Fruit fly (Drosophila melanogaster) whole organism, embryonic: ENCODE data around the gene CG32751.

ENCODE experiments used
- CG11456 ChIP-seq: fragments of 200-800 bp; sonication (Bioruptor generic); IDR thresholded peaks from 3 replicates; pipeline ENCODE4 v1.3.6; 2022; ENCODE audit warnings: missing biosample characterization, missing genetic modification characterization
- CG13624 ChIP-seq: fragments of 200-800 bp; sonication (Bioruptor generic); optimal IDR thresholded peaks from 2 replicates; lab custom pipeline; 2016; ENCODE audit warnings: missing biosample characterization, missing genetic modification characterization
- CG15514 ChIP-seq: fragments of 200-800 bp; sonication (Bioruptor generic); optimal IDR thresholded peaks from 3 replicates; lab custom pipeline; 2017; ENCODE audit warnings: missing biosample characterization, missing genetic modification characterization, mild to moderate bottlenecking, moderate library complexity, missing genetic modification reagents
- CG17385 ChIP-seq: fragments of 200-800 bp; sonication (Bioruptor generic); optimal IDR thresholded peaks from 3 replicates; lab custom pipeline; 2018; ENCODE audit warnings: missing biosample characterization, mild to moderate bottlenecking, missing genetic modification characterization
- CG18011 ChIP-seq: fragments of 200-800 bp; sonication (Bioruptor generic); optimal IDR thresholded peaks from 2 replicates; lab custom pipeline; 2017; ENCODE audit warnings: missing biosample characterization, missing genetic modification characterization, mild to moderate bottlenecking, moderate library complexity, missing genotype
- CG1832 ChIP-seq: fragments of 200-800 bp; sonication (Bioruptor generic); optimal IDR thresholded peaks from 2 replicates; lab custom pipeline; 2017; ENCODE audit warnings: missing biosample characterization, mild to moderate bottlenecking, missing genetic modification characterization, inconsistent platforms
- CG18619 ChIP-seq: fragments of 200-800 bp; sonication (Bioruptor generic); optimal IDR thresholded peaks from 3 replicates; lab custom pipeline; 2017; ENCODE audit warnings: missing biosample characterization, mild to moderate bottlenecking, missing genetic modification characterization
- CG2202 ChIP-seq: fragments of 200-800 bp; sonication (Bioruptor generic); optimal IDR thresholded peaks from 2 replicates; lab custom pipeline; 2018; ENCODE audit warnings: missing biosample characterization, mild to moderate bottlenecking, missing genetic modification characterization
- CG31224 ChIP-seq: fragments of 200-800 bp; sonication (Bioruptor generic); IDR thresholded peaks from 2 replicates; pipeline ENCODE4 v1.3.6; 2022; ENCODE audit warnings: missing biosample characterization, missing genetic modification characterization
- CG3838 ChIP-seq: fragments of 200-800 bp; sonication (Bioruptor generic); optimal IDR thresholded peaks from 3 replicates; lab custom pipeline; 2016; ENCODE audit warnings: missing biosample characterization, missing genetic modification characterization
- CG43689 ChIP-seq: fragments of 200-800 bp; sonication (Bioruptor generic); IDR thresholded peaks from 2 replicates; pipeline ENCODE4 v1.3.6; 2022; ENCODE audit warnings: missing biosample characterization, missing genetic modification characterization
- CG4404 ChIP-seq: fragments of 200-800 bp; sonication (Bioruptor generic); IDR thresholded peaks from 2 replicates; pipeline ENCODE4 v1.3.6; 2022; ENCODE audit warnings: missing biosample characterization, missing genetic modification characterization
- CG5180 ChIP-seq: fragments of 200-800 bp; sonication (Bioruptor generic); optimal IDR thresholded peaks from 3 replicates; lab custom pipeline; 2017; ENCODE audit warnings: missing biosample characterization, missing genetic modification characterization, mild to moderate bottlenecking, moderate library complexity, missing genetic modification reagents
- CG8281 ChIP-seq: fragments of 200-800 bp; sonication (Bioruptor generic); optimal IDR thresholded peaks from 2 replicates; lab custom pipeline; 2018; ENCODE audit warnings: missing biosample characterization, mild to moderate bottlenecking, missing genetic modification characterization, moderate library complexity
- CG8765 ChIP-seq: fragments of 200-800 bp; sonication (Bioruptor generic); IDR thresholded peaks from 2 replicates; pipeline ENCODE4 v1.3.6; 2022; ENCODE audit warnings: missing biosample characterization, missing genetic modification characterization
- CG9215 ChIP-seq: fragments of 200-800 bp; sonication (Bioruptor generic); IDR thresholded peaks from 2 replicates; pipeline ENCODE4 v1.3.6; 2022; ENCODE audit warnings: missing biosample characterization, missing genetic modification characterization
- CG9609 ChIP-seq: fragments of 200-800 bp; sonication (Bioruptor generic); optimal IDR thresholded peaks from 3 replicates; lab custom pipeline; 2016; ENCODE audit warnings: missing biosample characterization, missing genetic modification characterization
- CoRest ChIP-seq: fragments of 200-800 bp; sonication (Bioruptor generic); optimal IDR thresholded peaks from 3 replicates; lab custom pipeline; 2018; ENCODE audit warnings: missing biosample characterization, mild to moderate bottlenecking, missing genetic modification characterization, moderate library complexity
- Deaf1 ChIP-seq: fragments of 200-800 bp; optimal IDR thresholded peaks from 3 replicates; lab custom pipeline; 2019; ENCODE audit warnings: missing biosample characterization, mild to moderate bottlenecking, missing genetic modification characterization, moderate library complexity
- Doc3 ChIP-seq: fragments of 200-800 bp; sonication (Bioruptor generic); IDR thresholded peaks from 3 replicates; pipeline ENCODE4 v1.3.6; 2022; ENCODE audit warnings: missing biosample characterization, missing genetic modification characterization; ENCODE audit not compliant: partially characterized antibody
- ERR ChIP-seq: fragments of 200-800 bp; sonication (Bioruptor generic); optimal IDR thresholded peaks from 2 replicates; lab custom pipeline; 2016; ENCODE audit warnings: missing biosample characterization, missing genetic modification characterization
- Fer1 ChIP-seq: fragments of 200-800 bp; sonication (Bioruptor generic); optimal IDR thresholded peaks from 2 replicates; lab custom pipeline; 2017; ENCODE audit warnings: missing biosample characterization, mild to moderate bottlenecking, missing genetic modification characterization
- Hmx ChIP-seq: fragments of 200-800 bp; sonication (Bioruptor generic); optimal IDR thresholded peaks from 2 replicates; lab custom pipeline; 2016; ENCODE audit warnings: missing biosample characterization, missing genetic modification characterization
- Hr78 ChIP-seq, 2 experiments: fragments of 200-800 bp in 1 of 2; fragments of >200 bp in 1 of 2; sonication (Bioruptor generic) in 1 of 2; optimal IDR thresholded peaks; 2 replicates each; lab custom pipeline; 2017 to 2019; ENCODE audit warnings: missing biosample characterization in 2 of 2, missing genetic modification characterization in 2 of 2, mild to moderate bottlenecking in 1 of 2, moderate library complexity in 1 of 2
- Lpt ChIP-seq: fragments of >200 bp; optimal IDR thresholded peaks from 2 replicates; lab custom pipeline; 2018; ENCODE audit warnings: missing biosample characterization, missing genetic modification characterization
- MESR4 ChIP-seq: fragments of 200-800 bp; sonication (Bioruptor generic); optimal IDR thresholded peaks from 2 replicates; lab custom pipeline; 2018; ENCODE audit warnings: missing biosample characterization, mild to moderate bottlenecking, missing genetic modification characterization, moderate library complexity
- Max ChIP-seq: fragments of 200-800 bp; sonication (Bioruptor generic); optimal IDR thresholded peaks from 2 replicates; lab custom pipeline; 2016; ENCODE audit warnings: missing biosample characterization, mild to moderate bottlenecking, missing genetic modification characterization
- NC2α ChIP-seq: fragments of 200-800 bp; sonication (Bioruptor generic); optimal IDR thresholded peaks from 2 replicates; lab custom pipeline; 2016; ENCODE audit warnings: missing biosample characterization, missing genetic modification characterization
- Opbp ChIP-seq: fragments of 200-800 bp; sonication (Bioruptor generic); IDR thresholded peaks from 3 replicates; pipeline ENCODE4 v1.3.6; 2022; ENCODE audit warnings: missing biosample characterization, missing genetic modification characterization; ENCODE audit not compliant: partially characterized antibody
- Ptx1 ChIP-seq: fragments of 200-800 bp; sonication (Bioruptor generic); IDR thresholded peaks from 2 replicates; pipeline ENCODE4 v1.3.6; 2022; ENCODE audit warnings: missing biosample characterization, missing genetic modification characterization
- Six4 ChIP-seq: fragments of 200-800 bp; sonication (Bioruptor generic); optimal IDR thresholded peaks from 2 replicates; lab custom pipeline; 2016; ENCODE audit warnings: missing biosample characterization, missing genetic modification characterization
- bsh ChIP-seq, 2 experiments: fragments of 200-800 bp; sonication (Bioruptor generic); optimal IDR thresholded peaks; 2 replicates each; lab custom pipeline; 2017 to 2018; ENCODE audit warnings: mild to moderate bottlenecking in 2 of 2, missing biosample characterization in 2 of 2, missing genetic modification characterization in 2 of 2, moderate library complexity in 1 of 2
- cg ChIP-seq: fragments of 200-800 bp; sonication (Bioruptor generic); optimal IDR thresholded peaks from 3 replicates; lab custom pipeline; 2019; ENCODE audit warnings: missing biosample characterization, mild to moderate bottlenecking, missing genetic modification characterization, moderate library complexity
- ci ChIP-seq: fragments of 200-800 bp; sonication (Bioruptor generic); IDR thresholded peaks from 3 replicates; pipeline ENCODE4 v1.3.6; 2022; ENCODE audit warnings: missing biosample characterization, missing genetic modification characterization
- emc ChIP-seq: fragments of 200-800 bp; sonication (Bioruptor generic); optimal IDR thresholded peaks from 2 replicates; lab custom pipeline; 2016; ENCODE audit warnings: missing biosample characterization, missing genetic modification characterization
- fd96Cb ChIP-seq: fragments of 200-800 bp; sonication (Bioruptor generic); optimal IDR thresholded peaks from 2 replicates; lab custom pipeline; 2018; ENCODE audit warnings: missing biosample characterization, mild to moderate bottlenecking, missing genetic modification characterization, moderate library complexity
- gcm ChIP-seq: fragments of 200-800 bp; sonication (Bioruptor generic); optimal IDR thresholded peaks from 2 replicates; lab custom pipeline; 2019; ENCODE audit warnings: missing biosample characterization, mild to moderate bottlenecking, missing genetic modification characterization, moderate library complexity
- gfzf ChIP-seq: fragments of 200-800 bp; sonication (Bioruptor generic); optimal IDR thresholded peaks from 2 replicates; lab custom pipeline; 2016; ENCODE audit warnings: missing biosample characterization, mild to moderate bottlenecking, missing genetic modification characterization, moderate library complexity
- ind ChIP-seq: fragments of 200-800 bp; sonication (Bioruptor generic); optimal IDR thresholded peaks from 3 replicates; lab custom pipeline; 2016; ENCODE audit warnings: missing biosample characterization, missing genetic modification characterization
- jigr1 ChIP-seq: fragments of 200-800 bp; sonication (Bioruptor generic); IDR thresholded peaks from 3 replicates; pipeline ENCODE4 v1.3.6; 2022; ENCODE audit warnings: missing biosample characterization, missing genetic modification characterization
- jing ChIP-seq: fragments of 200-800 bp; sonication (Bioruptor generic); optimal IDR thresholded peaks from 2 replicates; lab custom pipeline; 2018; ENCODE audit warnings: missing biosample characterization, mild to moderate bottlenecking, missing genetic modification characterization
- luna ChIP-seq: fragments of 200-800 bp; sonication (Bioruptor generic); optimal IDR thresholded peaks from 2 replicates; lab custom pipeline; 2016; ENCODE audit warnings: missing biosample characterization, missing genetic modification characterization
- maf-S ChIP-seq: fragments of 200-800 bp; sonication (Bioruptor generic); optimal IDR thresholded peaks from 2 replicates; lab custom pipeline; 2016; ENCODE audit warnings: missing biosample characterization, missing genetic modification characterization
- mld ChIP-seq: fragments of 200-800 bp; sonication (Bioruptor generic); IDR thresholded peaks from 3 replicates; pipeline ENCODE4 v1.3.6; 2022; ENCODE audit warnings: missing biosample characterization, missing genetic modification characterization; ENCODE audit not compliant: partially characterized antibody
- nom ChIP-seq: fragments of 200-800 bp; sonication (Bioruptor generic); optimal IDR thresholded peaks from 2 replicates; lab custom pipeline; 2017; ENCODE audit warnings: missing biosample characterization, missing genetic modification characterization, mild to moderate bottlenecking, moderate library complexity, missing genetic modification reagents
- sc ChIP-seq, 3 experiments: fragments of >200 bp in 2 of 3; fragments of 200-800 bp in 1 of 3; sonication (Bioruptor generic) in 1 of 3; optimal IDR thresholded peaks; 2 replicates in 2 of 3; 3 replicates in 1 of 3; lab custom pipeline; 2017; ENCODE audit warnings: mild to moderate bottlenecking in 1 of 3, missing biosample characterization in 1 of 3, missing genetic modification characterization in 1 of 3, missing genetic modification reagents in 1 of 3
- sd ChIP-seq: fragments of 200-800 bp; sonication (Bioruptor generic); optimal IDR thresholded peaks from 3 replicates; lab custom pipeline; 2018; ENCODE audit warnings: missing biosample characterization, mild to moderate bottlenecking, missing genetic modification characterization, moderate library complexity
- tap ChIP-seq: fragments of 200-800 bp; optimal IDR thresholded peaks from 3 replicates; lab custom pipeline; 2019; ENCODE audit warnings: missing biosample characterization, mild to moderate bottlenecking, missing genetic modification characterization, moderate library complexity

Gene CG32751

DNA sequence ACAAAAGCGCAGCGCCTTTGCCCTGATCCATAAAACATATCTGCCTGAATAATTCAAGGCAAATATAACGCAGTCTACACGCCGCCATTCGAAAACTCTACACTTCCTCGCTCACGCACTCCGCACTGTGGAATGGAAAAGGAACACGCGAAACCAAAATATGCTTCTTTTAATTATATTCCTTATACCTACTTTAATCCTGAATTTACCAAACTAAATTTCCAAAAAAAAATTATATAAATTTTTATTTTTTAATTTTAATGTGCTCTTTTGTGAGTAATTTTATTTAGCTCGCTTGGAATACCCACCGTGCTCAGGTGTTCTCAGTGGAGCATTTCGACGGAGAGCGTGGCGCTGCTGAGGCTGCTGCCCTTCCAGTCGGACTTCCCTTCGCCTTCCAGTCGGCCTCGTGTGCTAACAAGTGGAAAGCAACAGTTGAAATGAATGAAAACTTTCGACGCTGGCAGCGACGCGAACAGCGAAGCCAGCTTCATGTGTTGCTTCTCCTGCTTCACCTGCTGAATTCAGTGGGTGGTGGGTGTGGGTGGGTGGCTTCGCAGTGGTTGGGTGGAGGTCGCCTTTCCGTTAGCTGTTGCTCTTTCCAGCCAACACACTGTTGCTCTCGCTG, 5.2 kb downstream of the CG32751 start (continued):
- TF ChIP-seq CoRest (tag; lab: Kevin White, UChicago) (peak; percentile 82), CG13624 (GFP tag; lab: Kevin White, UChicago) (peak; percentile 8), CG5180 (peak; percentile 24), gfzf (GFP tag; lab: Kevin White, UChicago) (no peak), CG18619 (GFP tag; lab: Kevin White, UChicago) (peak; percentile 78), sd (tag; lab: Kevin White, UChicago) (peak; percentile 56), Doc3 (no peak), CG15514 (GFP tag; lab: Kevin White, UChicago) (peak; percentile 78), CG2202 (tag; lab: Kevin White, UChicago) (no peak), Hmx (GFP tag; lab: Kevin White, UChicago) (no peak), Opbp (no peak), MESR4 (GFP tag; lab: Kevin White, UChicago) (no peak), emc (GFP tag; lab: Kevin White, UChicago) (no peak), Fer1 (GFP tag; lab: Kevin White, UChicago) (peak; percentile 92), gcm (GFP tag; lab: Kevin White, UChicago) (no peak), Ptx1 (GFP tag; lab: Robert Waterston, UW) (peak; percentile 95), jing (GFP tag; lab: Kevin White, UChicago) (peak; percentile 25), CG9215 (peak; percentile 85), Hr78 (GFP tag; optimal IDR thresholded peaks at IDR 0.05; lab: Kevin White, UChicago) (peak in 1 of 2 experiments; percentile 16), Lpt (GFP tag; lab: Kevin White, UChicago) (no peak), Six4 (GFP tag; lab: Kevin White, UChicago) (peak; percentile 29), Deaf1 (tag; lab: Kevin White, UChicago) (peak; percentile 76), maf-S (no peak), CG43689 (GFP tag; lab: Robert Waterston, UW) (peak; percentile 72), CG17385 (peak; percentile 75), CG18011 (peak; percentile 37), CG1832 (GFP tag; lab: Kevin White, UChicago) (no peak), CG9609 (GFP tag; lab: Kevin White, UChicago) (no peak), jigr1 (peak; percentile 54; the same call in 2 of the 3 replicates), CG4404 (GFP tag; lab: Robert Waterston, UW) (peak; percentile 73), fd96Cb (tag; lab: Kevin White, UChicago) (peak; percentile 77), bsh (GFP tag; optimal IDR thresholded peaks at IDR 0.05; lab: Kevin White, UChicago) (no peak), ERR (GFP tag; lab: Kevin White, UChicago) (no peak), ind (GFP tag; lab: Kevin White, UChicago) (peak; percentile 67), CG31224 (peak; percentile 73), tap (tag; lab: Kevin White, UChicago) (peak; percentile 59), Max (GFP tag; lab: Kevin White, UChicago) (peak; percentile 51), ci (peak; percentile 90), mld (no peak), CG11456 (GFP tag; lab: Robert Waterston, UW) (peak; percentile 88), sc (optimal IDR thresholded peaks at IDR 0.05; lab: Kevin White, UChicago) (no peak), sc (GFP tag; optimal IDR thresholded peaks at IDR 0.05; lab: Kevin White, UChicago) (peak; percentile 32), CG8765 (GFP tag; lab: Robert Waterston, UW) (peak; percentile 34; the same call in 1 of the 2 replicates), cg (GFP tag; lab: Kevin White, UChicago) (no peak), nom (GFP tag; lab: Kevin White, UChicago) (no peak), luna (GFP tag; lab: Kevin White, UChicago) (no peak), NC2α (GFP tag; lab: Kevin White, UChicago) (no peak), CG8281 (tag; lab: Kevin White, UChicago) (peak; percentile 57), CG3838 (GFP tag; lab: Kevin White, UChicago) (peak; percentile 28)
